Worm (Caenorhabditis elegans) whole organism, L4 larva: Measurements from ENCODE around the gene nhr-129.

Experiments
- F26F4.8 ChIP-seq: fragments of 200-800 bp; sonication (Bioruptor generic); conservative IDR thresholded peaks from 2 replicates; pipeline ENCODE4 v1.3.6; 2022; ENCODE audit warnings: missing genetic modification characterization, missing compliant biosample characterization
- Y105C5A.15 ChIP-seq: fragments of 200-800 bp; sonication (Bioruptor generic); IDR thresholded peaks from 2 replicates; pipeline ENCODE4 v1.3.6; 2022; ENCODE audit warnings: missing genetic modification characterization, missing compliant biosample characterization
- daf-12 ChIP-seq: fragments of 150-350 bp; optimal IDR thresholded peaks from 2 replicates; lab custom pipeline; 2014; ENCODE audit warnings: missing biosample characterization, missing genetic modification reagents, missing genetic modification characterization
- egl-27 ChIP-seq: sonication (generic microtip); optimal IDR thresholded peaks from 3 replicates; lab custom pipeline; 2017; ENCODE audit warnings: missing biosample characterization, missing genetic modification reagents, missing genetic modification characterization
- mxl-3 ChIP-seq: fragments of 200-800 bp; sonication (Bioruptor generic); optimal IDR thresholded peaks from 2 replicates; lab custom pipeline; 2018; ENCODE audit warnings: mild to moderate bottlenecking, missing genetic modification characterization, missing compliant biosample characterization
- set-16 ChIP-seq: fragments of 200-800 bp; sonication (Bioruptor generic); IDR thresholded peaks from 2 replicates; pipeline ENCODE4 v1.3.6; 2022; ENCODE audit warnings: missing genetic modification reagents, missing genetic modification characterization, missing compliant biosample characterization
- spr-3 ChIP-seq: fragments of 200-800 bp; sonication (Bioruptor generic); optimal IDR thresholded peaks from 2 replicates; lab custom pipeline; 2018; ENCODE audit warnings: mild to moderate bottlenecking, missing genetic modification characterization, missing compliant biosample characterization

DNA sequence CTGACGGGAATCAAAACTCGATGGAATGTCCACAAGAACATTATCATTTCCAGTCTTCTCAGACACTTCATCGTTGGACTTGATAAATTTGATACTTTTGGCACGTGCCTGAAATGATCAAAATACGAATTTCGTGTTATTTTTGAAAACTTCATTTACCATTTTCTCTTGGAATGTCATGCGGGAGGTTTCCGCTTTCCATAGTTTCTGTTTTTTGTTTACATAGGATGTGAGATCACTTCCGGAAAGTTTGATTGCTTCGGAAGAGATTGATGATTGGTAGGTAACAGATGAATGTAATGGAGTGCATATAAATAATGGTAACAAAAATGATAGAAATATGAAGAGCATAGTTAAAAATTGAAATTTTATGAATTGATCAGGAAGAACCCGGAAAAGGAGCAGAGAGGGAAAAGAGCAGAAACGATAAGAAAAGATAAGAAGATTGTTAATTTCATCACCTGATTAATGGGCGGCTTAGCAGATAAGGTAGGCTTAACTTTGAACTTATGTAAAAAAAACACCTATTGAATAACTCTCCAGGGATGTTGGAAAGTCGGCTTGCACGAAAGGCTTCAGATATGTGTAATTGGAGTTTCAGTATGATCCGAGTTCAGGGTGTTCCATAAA is 26.9 kb upstream of the nhr-129 start, which contains the start of gene F32H5.1:
- TF ChIP-seq F26F4.8 (GFP tag; lab: Robert Waterston, UW), result no peak
- no peak for TF ChIP-seq Y105C5A.15
- TF ChIP-seq spr-3 (GFP tag; lab: Kevin White, UChicago), result no peak
- no peak for TF ChIP-seq set-16 (GFP tag; lab: Robert Waterston, UW)
- TF ChIP-seq egl-27 (tag; lab: Kevin White, UChicago), result no peak
- no peak for TF ChIP-seq daf-12 (tag; lab: Kevin White, UChicago)
- TF ChIP-seq mxl-3, result no peak
